Worm (Caenorhabditis elegans) whole organism, L3 larva: ENCODE results near the gene sra-36.

Experiments used
- ceh-82 ChIP-seq: fragments of 150-350 bp; optimal IDR thresholded peaks from 2 replicates; lab custom pipeline; 2014; ENCODE audit warnings: missing biosample characterization, missing genetic modification characterization
- ceh-9 ChIP-seq: sonication (generic microtip); optimal IDR thresholded peaks from 2 replicates; lab custom pipeline; 2018; ENCODE audit warnings: missing biosample characterization, missing genetic modification characterization
- fos-1 ChIP-seq: fragments of 150-350 bp; optimal IDR thresholded peaks from 2 replicates; lab custom pipeline; 2014; ENCODE audit warnings: missing biosample characterization, missing genetic modification characterization
- mdl-1 ChIP-seq: fragments of 150-350 bp; optimal IDR thresholded peaks from 2 replicates; lab custom pipeline; 2014; ENCODE audit warnings: missing biosample characterization, missing genetic modification characterization
- nhr-237 ChIP-seq: fragments of 150-350 bp; optimal IDR thresholded peaks from 2 replicates; lab custom pipeline; 2014; ENCODE audit warnings: missing biosample characterization, missing genetic modification characterization
- snpc-4 ChIP-seq: fragments of 150-350 bp; optimal IDR thresholded peaks from 2 replicates; lab custom pipeline; 2014; ENCODE audit warnings: missing biosample characterization, missing genetic modification characterization
- ztf-11 ChIP-seq: fragments of 150-350 bp; optimal IDR thresholded peaks from 2 replicates; lab custom pipeline; 2014; ENCODE audit warnings: missing biosample characterization, missing genetic modification characterization

DNA sequence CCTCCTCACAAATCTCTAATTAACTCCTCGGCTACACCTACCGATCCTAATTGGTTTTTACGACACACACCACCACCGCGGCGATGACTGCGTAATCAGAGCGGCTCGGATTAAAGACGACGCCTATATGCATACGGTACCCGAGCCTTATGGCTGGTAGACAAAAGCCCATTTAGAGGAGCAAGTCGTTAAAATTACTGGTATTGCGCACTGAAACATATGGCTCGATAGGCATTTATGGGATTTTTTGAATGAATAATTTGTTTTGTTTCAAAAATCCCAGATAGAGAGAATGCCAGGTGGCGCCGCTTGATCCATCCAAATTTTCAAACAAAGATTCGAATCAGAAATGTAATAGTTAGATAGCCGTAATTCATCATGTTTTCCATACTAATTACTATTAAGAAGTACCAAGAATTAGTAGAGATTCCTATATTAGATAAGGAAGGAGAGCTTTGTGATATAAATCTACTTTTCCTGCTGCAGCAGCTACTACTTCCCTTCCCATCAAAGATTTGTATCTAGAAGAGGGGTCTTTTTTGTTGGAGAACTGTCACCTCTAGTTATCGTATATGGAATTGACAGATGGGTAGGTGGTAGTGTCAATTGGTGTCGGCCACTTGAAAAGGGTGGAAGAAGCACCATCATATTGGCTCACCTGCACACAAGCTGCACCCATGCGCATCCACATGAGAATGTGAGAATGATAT is 42.8 kb upstream of the sra-36 start:
- TF ChIP-seq snpc-4 (tag; lab: Kevin White, UChicago) (no peak), ceh-9 (tag; lab: Kevin White, UChicago) (no peak), ztf-11 (tag; lab: Kevin White, UChicago) (no peak), ceh-82 (tag; lab: Kevin White, UChicago) (no peak), nhr-237 (tag; lab: Kevin White, UChicago) (no peak), mdl-1 (tag; lab: Kevin White, UChicago) (no peak), fos-1 (tag; lab: Kevin White, UChicago) (no peak)
